Worm (Caenorhabditis elegans) whole organism, early embryonic: ENCODE data around the gene frpr-6.

ENCODE experiments used
- B0310.2 ChIP-seq: sonication (generic microtip); optimal IDR thresholded peaks from 2 replicates; lab custom pipeline; 2016; ENCODE audit warnings: mild to moderate bottlenecking, missing genetic modification characterization, missing compliant biosample characterization
- F13C5.2 ChIP-seq: sonication (generic microtip); optimal IDR thresholded peaks from 2 replicates; lab custom pipeline; 2017; ENCODE audit warnings: mild to moderate bottlenecking, missing genetic modification characterization, inconsistent platforms, missing compliant biosample characterization
- aly-1 ChIP-seq: sonication (generic microtip); optimal IDR thresholded peaks from 2 replicates; lab custom pipeline; 2016; ENCODE audit warnings: missing genetic modification characterization, missing compliant biosample characterization
- ama-1 ChIP-seq: fragments of 150-350 bp; optimal IDR thresholded peaks from 2 replicates; lab custom pipeline; 2014
- ceh-13 ChIP-seq: fragments of 200-800 bp; sonication (Bioruptor generic); optimal IDR thresholded peaks from 2 replicates; lab custom pipeline; 2018; ENCODE audit warnings: mild to moderate bottlenecking, missing genetic modification characterization, missing compliant biosample characterization
- ceh-36 ChIP-seq: sonication (generic microtip); optimal IDR thresholded peaks from 2 replicates; lab custom pipeline; 2016; ENCODE audit warnings: missing genetic modification characterization, inconsistent platforms, missing compliant biosample characterization
- ets-7 ChIP-seq: sonication (generic microtip); optimal IDR thresholded peaks from 2 replicates; lab custom pipeline; 2016; ENCODE audit warnings: missing genotype, missing genetic modification characterization, missing compliant biosample characterization
- flt-1 ChIP-seq: fragments of 200-800 bp; sonication (Bioruptor generic); IDR thresholded peaks from 2 replicates; pipeline ENCODE4 v1.3.6; 2022; ENCODE audit warnings: missing genetic modification characterization, missing compliant biosample characterization
- hmbx-1 ChIP-seq: sonication (generic microtip); optimal IDR thresholded peaks from 2 replicates; lab custom pipeline; 2016; ENCODE audit warnings: mild to moderate bottlenecking, missing genetic modification characterization, missing compliant biosample characterization
- hmg-4 ChIP-seq: fragments of 200-800 bp; sonication (Bioruptor generic); optimal IDR thresholded peaks from 2 replicates; lab custom pipeline; 2018; ENCODE audit warnings: mild to moderate bottlenecking, missing genetic modification characterization, missing compliant biosample characterization
- hnd-1 ChIP-seq: sonication (generic microtip); optimal IDR thresholded peaks from 2 replicates; lab custom pipeline; 2016; ENCODE audit warnings: missing genetic modification characterization, missing compliant biosample characterization
- pes-1 ChIP-seq: fragments of 200-800 bp; sonication (Bioruptor generic); IDR thresholded peaks from 2 replicates; pipeline ENCODE4 v1.3.6; 2022; ENCODE audit warnings: missing genetic modification reagents, missing genetic modification characterization, missing compliant biosample characterization
- scrt-1 ChIP-seq: fragments of 200-800 bp; sonication (Bioruptor generic); IDR thresholded peaks from 2 replicates; pipeline ENCODE4 v1.3.6; 2022; ENCODE audit warnings: missing genetic modification characterization, missing compliant biosample characterization
- sea-1 ChIP-seq: fragments of 200-800 bp; sonication (Bioruptor generic); conservative IDR thresholded peaks from 2 replicates; pipeline ENCODE4 v1.3.6; 2022; ENCODE audit warnings: missing genetic modification characterization, missing compliant biosample characterization
- tbx-11 ChIP-seq: fragments of 200-800 bp; sonication (Bioruptor generic); IDR thresholded peaks from 2 replicates; pipeline ENCODE4 v1.3.6; 2022; ENCODE audit warnings: missing genetic modification characterization, missing compliant biosample characterization
- tbx-37 ChIP-seq: fragments of 200-800 bp; sonication (Bioruptor generic); conservative IDR thresholded peaks from 2 replicates; pipeline ENCODE4 v1.3.6; 2022; ENCODE audit warnings: missing genetic modification reagents, missing genetic modification characterization, missing compliant biosample characterization
- tra-4 ChIP-seq: sonication (generic microtip); optimal IDR thresholded peaks from 2 replicates; lab custom pipeline; 2017; ENCODE audit warnings: missing genetic modification characterization, missing compliant biosample characterization

The frpr-6 gene

DNA sequence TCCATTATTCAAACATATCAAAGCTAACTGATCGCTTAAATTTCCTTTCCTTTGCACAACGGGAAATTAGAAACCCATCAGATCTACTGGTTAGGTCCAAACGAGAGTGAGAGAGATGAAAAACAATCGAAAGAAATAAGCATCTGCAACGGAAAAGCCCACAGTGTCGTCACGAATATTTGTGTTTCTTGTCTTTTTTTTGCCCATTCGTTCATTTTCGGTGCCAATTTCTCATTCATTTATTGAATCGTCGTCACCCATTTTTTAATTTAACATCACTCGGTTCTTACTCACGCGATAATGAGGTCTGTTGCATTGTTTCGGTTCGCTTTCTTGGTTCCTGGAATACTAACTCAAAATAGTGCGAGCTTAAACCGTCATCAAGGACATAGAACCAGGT, 23.2 kb upstream of the frpr-6 start, which contains the start of gene F21C10.6:
F21C10.6 (plus strand) TSS at position 301 of the 400 bp plus-strand sequence.
- TF ChIP-seq tbx-37 (no peak), flt-1 (GFP tag; lab: Robert Waterston, UW) (no peak), hnd-1 (tag; lab: Kevin White, UChicago) (no peak), tbx-11 (no peak), ama-1 (lab: Kevin White, UChicago) (no peak), ceh-36 (tag; lab: Kevin White, UChicago) (no peak), pes-1 (no peak), hmbx-1 (tag; lab: Kevin White, UChicago) (no peak), F13C5.2 (tag; lab: Kevin White, UChicago) (no peak)

DNA sequence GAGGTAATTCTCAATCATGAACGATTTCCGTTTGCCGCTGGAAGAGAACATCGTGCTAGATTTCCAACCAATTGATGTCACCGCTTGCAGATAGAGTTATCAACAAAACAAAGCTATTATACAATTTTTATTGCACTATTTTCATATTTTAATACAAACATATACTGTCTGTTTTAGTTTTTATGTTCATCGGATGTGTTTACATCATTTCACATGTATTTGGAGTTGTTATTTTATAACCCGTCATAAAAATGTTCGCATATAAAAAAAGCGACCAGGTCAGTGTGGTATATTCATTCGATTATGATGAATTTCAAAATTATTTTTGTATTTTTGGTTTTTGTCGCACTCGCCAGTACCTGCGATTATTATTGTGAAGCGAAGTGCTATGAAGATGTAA, 22.2 kb upstream of the frpr-6 start, which contains the start of gene F21C10.11:
F21C10.11 (plus strand) TSS at position 301 of the 400 bp plus-strand sequence.
- TF ChIP-seq ceh-13 (GFP tag; lab: Kevin White, UChicago) (no peak), sea-1 (GFP tag; lab: Robert Waterston, UW) (no peak)

DNA sequence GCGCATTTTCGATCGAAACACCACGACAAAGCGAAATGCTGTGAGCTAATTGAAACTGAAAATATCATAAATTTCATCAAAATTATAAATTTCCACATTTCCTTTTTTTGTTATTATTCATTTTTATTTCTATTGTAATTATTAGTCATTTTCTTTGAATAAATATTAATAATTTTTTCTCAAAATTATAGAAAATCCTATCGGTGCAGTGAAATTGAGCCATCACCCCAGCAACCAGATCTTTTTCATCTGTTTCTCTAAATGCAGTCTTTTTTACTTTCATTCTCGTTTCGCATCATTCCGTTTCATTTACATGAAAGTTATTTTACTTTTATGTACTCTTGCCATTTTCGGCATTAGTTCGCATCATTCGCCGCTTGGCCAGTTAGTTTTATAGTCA, 21.0 kb upstream of the frpr-6 start, which contains the start of gene F21C10.13:
F21C10.13 (plus strand) TSS at position 301 of the 400 bp plus-strand sequence.
- no peak for TF ChIP-seq hmg-4
- no peak for TF ChIP-seq scrt-1 (GFP tag; lab: Robert Waterston, UW)
- no peak for TF ChIP-seq ets-7 (tag; lab: Kevin White, UChicago)
- TF ChIP-seq pes-1, result no peak

DNA sequence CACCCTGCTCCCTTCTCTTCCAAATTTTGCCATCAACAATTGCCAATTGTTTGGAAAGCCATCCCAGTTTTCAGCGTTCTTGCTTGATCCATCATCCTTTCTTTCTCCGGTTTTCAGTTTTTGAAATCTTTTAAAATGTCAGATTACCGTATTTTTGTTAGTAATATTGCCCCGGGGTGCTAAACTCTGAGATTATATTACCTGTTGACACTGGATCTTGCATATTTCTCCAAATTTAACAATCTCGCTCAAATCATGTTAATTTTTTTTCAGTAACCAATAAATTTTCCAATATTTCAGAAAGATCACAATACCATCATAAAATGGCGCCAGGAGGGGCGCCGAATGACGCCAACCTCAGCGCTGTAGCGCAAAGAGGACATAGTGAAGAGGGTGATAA, 11.5 kb upstream of the frpr-6 start, which contains the start of gene F21C10.7:
F21C10.7 (plus strand) TSS at position 301 of the 400 bp plus-strand sequence.
- TF ChIP-seq scrt-1 (GFP tag; lab: Robert Waterston, UW), result no peak
- TF ChIP-seq tbx-37, result no peak
- TF ChIP-seq hmg-4, result no peak
- TF ChIP-seq tra-4 (tag; lab: Kevin White, UChicago), result no peak
- no peak for TF ChIP-seq ama-1 (lab: Kevin White, UChicago)
- no peak for TF ChIP-seq hmbx-1 (tag; lab: Kevin White, UChicago)
- no peak for TF ChIP-seq ets-7 (tag; lab: Kevin White, UChicago)

ce11 chrV:9111957-9112356, 11.0 kb upstream of the frpr-6 start:
- TF ChIP-seq ceh-13 (GFP tag; lab: Kevin White, UChicago), result no peak
- TF ChIP-seq scrt-1 (GFP tag; lab: Robert Waterston, UW), result no peak
- no peak for TF ChIP-seq hmbx-1 (tag; lab: Kevin White, UChicago)
- no peak for TF ChIP-seq ama-1 (lab: Kevin White, UChicago)
- TF ChIP-seq ceh-36 (tag; lab: Kevin White, UChicago), result no peak
- TF ChIP-seq pes-1, result no peak
- TF ChIP-seq tra-4 (tag; lab: Kevin White, UChicago), result no peak
- no peak for TF ChIP-seq tbx-11
- TF ChIP-seq flt-1 (GFP tag; lab: Robert Waterston, UW), result no peak
- TF ChIP-seq tbx-37, result no peak
- TF ChIP-seq F13C5.2 (tag; lab: Kevin White, UChicago), result no peak
- no peak for TF ChIP-seq sea-1 (GFP tag; lab: Robert Waterston, UW)
- TF ChIP-seq B0310.2 (tag; lab: Kevin White, UChicago), result no peak
- TF ChIP-seq hnd-1 (tag; lab: Kevin White, UChicago), result no peak
- TF ChIP-seq aly-1 (tag; lab: Kevin White, UChicago), result no peak
- no peak for TF ChIP-seq ets-7 (tag; lab: Kevin White, UChicago)
- no peak for TF ChIP-seq hmg-4

DNA sequence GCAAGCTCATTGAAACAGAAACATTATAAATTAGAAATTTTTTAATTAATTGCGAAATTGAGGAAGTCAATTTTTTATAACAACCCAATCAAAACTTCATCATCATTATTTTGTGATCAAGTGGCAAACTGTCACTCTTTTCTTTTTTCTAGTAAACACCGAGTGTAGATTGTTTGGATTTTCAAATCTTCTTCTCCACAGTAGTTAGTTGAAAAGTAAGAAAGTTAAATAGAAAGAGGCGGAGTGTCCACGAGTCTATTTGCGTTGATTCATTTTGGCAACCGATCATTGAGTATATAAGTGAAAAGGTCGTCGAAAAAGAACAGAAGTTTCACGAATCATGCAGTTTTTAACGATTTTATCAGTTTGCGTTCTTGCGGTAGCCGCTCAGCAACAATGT, 8.3 kb upstream of the frpr-6 start, which contains the start of gene pqn-31:
pqn-31 (plus strand) TSS at position 301 of the 400 bp plus-strand sequence.
- TF ChIP-seq pes-1, result no peak
- no peak for TF ChIP-seq flt-1 (GFP tag; lab: Robert Waterston, UW)
- TF ChIP-seq tbx-11, result no peak
- TF ChIP-seq ceh-36 (tag; lab: Kevin White, UChicago), result no peak
- TF ChIP-seq tbx-37, result no peak

ce11 chrV:9108219-9108618, 7.3 kb upstream of the frpr-6 start, which contains the start of gene F21C10.18:
F21C10.18 (plus strand) TSS chrV:9108519.
- TF ChIP-seq B0310.2 (tag; lab: Kevin White, UChicago) (no peak), aly-1 (tag; lab: Kevin White, UChicago) (no peak), F13C5.2 (tag; lab: Kevin White, UChicago) (no peak), ceh-36 (tag; lab: Kevin White, UChicago) (no peak), hmg-4 (no peak), ceh-13 (GFP tag; lab: Kevin White, UChicago) (no peak), tbx-37 (no peak), flt-1 (GFP tag; lab: Robert Waterston, UW) (no peak), sea-1 (GFP tag; lab: Robert Waterston, UW) (no peak), hmbx-1 (tag; lab: Kevin White, UChicago) (no peak), tra-4 (tag; lab: Kevin White, UChicago) (no peak), pes-1 (no peak), hnd-1 (tag; lab: Kevin White, UChicago) (no peak), ama-1 (lab: Kevin White, UChicago) (no peak), ets-7 (tag; lab: Kevin White, UChicago) (no peak), tbx-11 (no peak), scrt-1 (GFP tag; lab: Robert Waterston, UW) (no peak)

ce11 chrV:9098280-9098973, 2.5 kb downstream of the frpr-6 start, which contains the start of gene F21C10.9:
F21C10.9 (minus strand) TSS chrV:9098696.
- TF ChIP-seq flt-1 (GFP tag; lab: Robert Waterston, UW) (no peak), sea-1 (GFP tag; lab: Robert Waterston, UW) (no peak), scrt-1 (GFP tag; lab: Robert Waterston, UW) (no peak), hnd-1 (tag; lab: Kevin White, UChicago) (no peak), tbx-37 (no peak), ceh-13 (GFP tag; lab: Kevin White, UChicago) (no peak), tbx-11 (no peak), hmg-4 (no peak), B0310.2 (tag; lab: Kevin White, UChicago) (no peak), hmbx-1 (tag; lab: Kevin White, UChicago) (no peak), ceh-36 (tag; lab: Kevin White, UChicago) (no peak), ama-1 (lab: Kevin White, UChicago) (no peak), pes-1 (no peak), F13C5.2 (tag; lab: Kevin White, UChicago) (no peak), ets-7 (tag; lab: Kevin White, UChicago) (no peak)
